Fruit fly (Drosophila melanogaster): ENCODE results near the gene Saysd1.

The Saysd1 gene

dm6 chr3R:25237314-25237713 is 22.3 kb upstream of the Saysd1 start, which contains the start of gene Jhbp7:
Jhbp7 (plus strand) TSS chr3R:25237614.
- TF ChIP-seq insv (optimal IDR thresholded peaks at IDR 0.05): no peak
- no peak for TF ChIP-seq h (optimal IDR thresholded peaks at IDR 0.05)
- TF ChIP-seq Myc (optimal IDR thresholded peaks at IDR 0.05): no peak
- no peak for TF ChIP-seq ttk (optimal IDR thresholded peaks at IDR 0.05)
- no peak for TF ChIP-seq Sin3A (optimal IDR thresholded peaks at IDR 0.05)
- TF ChIP-seq psq (optimal IDR thresholded peaks at IDR 0.05): no peak

- TF ChIP-seq psq (optimal IDR thresholded peaks at IDR 0.05) (no peak), h (optimal IDR thresholded peaks at IDR 0.05) (no peak), ttk (optimal IDR thresholded peaks at IDR 0.05) (no peak), insv (optimal IDR thresholded peaks at IDR 0.05) (no peak), Myc (optimal IDR thresholded peaks at IDR 0.05) (no peak), Sin3A (optimal IDR thresholded peaks at IDR 0.05) (no peak)
Measured at dm6 chr3R:25236121-25236520, 21.1 kb upstream of the Saysd1 start.

- TF ChIP-seq Sin3A (optimal IDR thresholded peaks at IDR 0.05) (no peak), h (optimal IDR thresholded peaks at IDR 0.05) (no peak)
Measured at dm6 chr3R:25235362-25235761, 20.4 kb upstream of the Saysd1 start, which contains the start of gene Sil1. Sil1 (minus strand) TSS chr3R:25235529.

- TF ChIP-seq psq (optimal IDR thresholded peaks at IDR 0.05) (no peak), h (optimal IDR thresholded peaks at IDR 0.05) (no peak), ttk (optimal IDR thresholded peaks at IDR 0.05) (no peak), insv (optimal IDR thresholded peaks at IDR 0.05) (no peak), Sin3A (optimal IDR thresholded peaks at IDR 0.05) (no peak), Myc (optimal IDR thresholded peaks at IDR 0.05) (no peak)
Measured at dm6 chr3R:25232271-25232989, 17.4 kb upstream of the Saysd1 start, which contains the start of gene Cad96Cb. Cad96Cb (minus strand) TSS chr3R:25232321.

- TF ChIP-seq insv (optimal IDR thresholded peaks at IDR 0.05) (no peak), h (optimal IDR thresholded peaks at IDR 0.05) (no peak), psq (optimal IDR thresholded peaks at IDR 0.05) (no peak), ttk (optimal IDR thresholded peaks at IDR 0.05) (no peak), Sin3A (optimal IDR thresholded peaks at IDR 0.05) (no peak)
Measured at dm6 chr3R:25225483-25225882, 10.5 kb upstream of the Saysd1 start.

dm6 chr3R:25221203-25221807 is 6.3 kb upstream of the Saysd1 start, which contains the start of gene Alg9:
Alg9 (plus strand) TSS chr3R:25221589.
- no peak for TF ChIP-seq Sin3A (optimal IDR thresholded peaks at IDR 0.05)
- TF ChIP-seq insv (optimal IDR thresholded peaks at IDR 0.05): no peak
- TF ChIP-seq ttk (optimal IDR thresholded peaks at IDR 0.05): no peak
- no peak for TF ChIP-seq Myc (optimal IDR thresholded peaks at IDR 0.05)
- TF ChIP-seq psq (optimal IDR thresholded peaks at IDR 0.05): no peak
- no peak for TF ChIP-seq h (optimal IDR thresholded peaks at IDR 0.05)

dm6 chr3R:25219018-25219417 is 4.0 kb upstream of the Saysd1 start, which contains the start of gene CG31103:
CG31103 (plus strand) TSS chr3R:25219318.
- no peak for TF ChIP-seq Sin3A (optimal IDR thresholded peaks at IDR 0.05)
- TF ChIP-seq Myc (optimal IDR thresholded peaks at IDR 0.05): no peak
- TF ChIP-seq ttk (optimal IDR thresholded peaks at IDR 0.05): no peak
- TF ChIP-seq h (optimal IDR thresholded peaks at IDR 0.05): no peak

dm6 chr3R:25215997-25216396 is 1.0 kb upstream of the Saysd1 start, which contains the start of gene CG31106:
CG31106 (plus strand) TSS chr3R:25216297.
- TF ChIP-seq ttk (optimal IDR thresholded peaks at IDR 0.05) (no peak), Sin3A (optimal IDR thresholded peaks at IDR 0.05) (no peak), h (optimal IDR thresholded peaks at IDR 0.05) (no peak), psq (optimal IDR thresholded peaks at IDR 0.05) (no peak), insv (optimal IDR thresholded peaks at IDR 0.05) (no peak), Myc (optimal IDR thresholded peaks at IDR 0.05) (no peak)

- no peak for TF ChIP-seq insv (optimal IDR thresholded peaks at IDR 0.05)
Measured at dm6 chr3R:25209207-25209606, 5.8 kb downstream of the Saysd1 start.

dm6 chr3R:25208767-25209075 is 6.3 kb downstream of the Saysd1 start:
- TF ChIP-seq Sin3A (optimal IDR thresholded peaks at IDR 0.05) (no peak), psq (optimal IDR thresholded peaks at IDR 0.05) (no peak), ttk (optimal IDR thresholded peaks at IDR 0.05) (no peak), h (optimal IDR thresholded peaks at IDR 0.05) (no peak), Myc (optimal IDR thresholded peaks at IDR 0.05) (no peak)

- no peak for TF ChIP-seq Sin3A (optimal IDR thresholded peaks at IDR 0.05)
- no peak for TF ChIP-seq insv (optimal IDR thresholded peaks at IDR 0.05)
- no peak for TF ChIP-seq h (optimal IDR thresholded peaks at IDR 0.05)
- TF ChIP-seq Myc (optimal IDR thresholded peaks at IDR 0.05): no peak
- TF ChIP-seq psq (optimal IDR thresholded peaks at IDR 0.05): no peak
- TF ChIP-seq ttk (optimal IDR thresholded peaks at IDR 0.05): no peak
Measured at dm6 chr3R:25208042-25208766, 6.8 kb downstream of the Saysd1 start, which contains the start of gene Cad96Ca. Cad96Ca (minus strand) TSS chr3R:25208283.

dm6 chr3R:25207405-25208003 is 7.5 kb downstream of the Saysd1 start:
- no peak for TF ChIP-seq h (optimal IDR thresholded peaks at IDR 0.05)
- no peak for TF ChIP-seq Sin3A (optimal IDR thresholded peaks at IDR 0.05)
- no peak for TF ChIP-seq Myc (optimal IDR thresholded peaks at IDR 0.05)
- no peak for TF ChIP-seq insv (optimal IDR thresholded peaks at IDR 0.05)
- TF ChIP-seq psq (optimal IDR thresholded peaks at IDR 0.05): no peak
- no peak for TF ChIP-seq ttk (optimal IDR thresholded peaks at IDR 0.05)

Data from Kc167 (cell line).